Fruit fly (Drosophila melanogaster) whole organism, embryonic: ENCODE measurements around the gene CG31821.

Experiments used
- Awh ChIP-seq: fragments of 200-800 bp; sonication (Bioruptor generic); IDR thresholded peaks from 2 replicates; pipeline ENCODE4, ENCODE4 v1.3.6; 2022; ENCODE audit warnings: missing biosample characterization, missing genetic modification characterization
- BEAF-32 ChIP-seq: fragments of 200-800 bp; sonication (Bioruptor generic); optimal IDR thresholded peaks from 3 replicates; lab custom pipeline; 2017; ENCODE audit warnings: missing biosample characterization, missing genetic modification characterization, mild to moderate bottlenecking, moderate library complexity, missing genetic modification reagents
- CG10431 ChIP-seq: fragments of 200-800 bp; sonication (Bioruptor generic); optimal IDR thresholded peaks from 3 replicates; lab custom pipeline; 2018; ENCODE audit warnings: missing biosample characterization, mild to moderate bottlenecking, missing genetic modification characterization
- CG10543 ChIP-seq: fragments of 200-800 bp; sonication (Bioruptor generic); optimal IDR thresholded peaks from 3 replicates; lab custom pipeline; 2017; ENCODE audit warnings: missing biosample characterization, mild to moderate bottlenecking, missing genetic modification characterization, moderate library complexity
- CG10654 ChIP-seq: fragments of 200-800 bp; sonication (Bioruptor generic); optimal IDR thresholded peaks from 2 replicates; lab custom pipeline; 2016; ENCODE audit warnings: missing biosample characterization, missing genetic modification characterization
- CG1233 ChIP-seq: fragments of 200-800 bp; sonication (Bioruptor generic); optimal IDR thresholded peaks from 4 replicates; lab custom pipeline; 2018; ENCODE audit warnings: missing biosample characterization, mild to moderate bottlenecking, missing genetic modification characterization
- CG12659 ChIP-seq: fragments of 200-800 bp; sonication (Bioruptor generic); optimal IDR thresholded peaks from 3 replicates; lab custom pipeline; 2017; ENCODE audit warnings: mild to moderate bottlenecking, missing biosample characterization, missing genetic modification reagents, missing genetic modification characterization
- CG15011 ChIP-seq: fragments of 200-800 bp; sonication (Bioruptor generic); optimal IDR thresholded peaks from 3 replicates; lab custom pipeline; 2018; ENCODE audit warnings: missing biosample characterization, mild to moderate bottlenecking, missing genetic modification characterization
- CG1603 ChIP-seq: fragments of 200-800 bp; sonication (Bioruptor generic); optimal IDR thresholded peaks from 2 replicates; lab custom pipeline; 2019; ENCODE audit warnings: missing biosample characterization, mild to moderate bottlenecking, missing genetic modification characterization, moderate library complexity
- CG17328 ChIP-seq: fragments of 200-800 bp; sonication (Bioruptor generic); IDR thresholded peaks from 2 replicates; pipeline ENCODE4 v1.3.6; 2022; ENCODE audit warnings: missing biosample characterization, missing genetic modification characterization
- CG17385 ChIP-seq: fragments of 200-800 bp; sonication (Bioruptor generic); optimal IDR thresholded peaks from 3 replicates; lab custom pipeline; 2018; ENCODE audit warnings: missing biosample characterization, mild to moderate bottlenecking, missing genetic modification characterization
- CG3065 ChIP-seq: fragments of 200-800 bp; sonication (Bioruptor generic); optimal IDR thresholded peaks from 2 replicates; lab custom pipeline; 2016; ENCODE audit warnings: missing biosample characterization, missing genetic modification characterization
- CG42726 ChIP-seq: fragments of 200-800 bp; sonication (Bioruptor generic); IDR thresholded peaks from 2 replicates; pipeline ENCODE4 v1.3.6; 2022; ENCODE audit warnings: missing biosample characterization, missing genetic modification characterization; ENCODE audit not compliant: partially characterized antibody
- CG7357 ChIP-seq: fragments of 200-800 bp; sonication (Bioruptor generic); IDR thresholded peaks from 3 replicates; pipeline ENCODE4 v1.3.6; 2022; ENCODE audit warnings: missing biosample characterization, missing genetic modification characterization
- CG7963 ChIP-seq: fragments of 200-800 bp; sonication (Bioruptor generic); IDR thresholded peaks from 3 replicates; pipeline ENCODE4 v1.3.6; 2022; ENCODE audit warnings: missing biosample characterization, missing genetic modification characterization; ENCODE audit not compliant: partially characterized antibody
- CG8089 ChIP-seq: fragments of 200-800 bp; sonication (Bioruptor generic); optimal IDR thresholded peaks from 3 replicates; lab custom pipeline; 2016; ENCODE audit warnings: missing biosample characterization, missing genetic modification characterization
- CG8290 ChIP-seq, 3 experiments: fragments of 200-800 bp; sonication (Bioruptor generic); optimal IDR thresholded peaks; 2 replicates each; lab custom pipeline; 2016 to 2019; ENCODE audit warnings: missing biosample characterization in 3 of 3, missing genetic modification characterization in 3 of 3, mild to moderate bottlenecking in 2 of 3, moderate library complexity in 1 of 3
- CG8388 ChIP-seq: fragments of 200-800 bp; sonication (Bioruptor generic); optimal IDR thresholded peaks from 2 replicates; lab custom pipeline; 2019; ENCODE audit warnings: missing biosample characterization, mild to moderate bottlenecking, missing genetic modification characterization, moderate library complexity
- CG8765 ChIP-seq: fragments of 200-800 bp; sonication (Bioruptor generic); IDR thresholded peaks from 2 replicates; pipeline ENCODE4 v1.3.6; 2022; ENCODE audit warnings: missing biosample characterization, missing genetic modification characterization
- D19B ChIP-seq: fragments of 200-800 bp; sonication (Bioruptor generic); optimal IDR thresholded peaks from 2 replicates; lab custom pipeline; 2017; ENCODE audit warnings: missing biosample characterization, mild to moderate bottlenecking, missing genetic modification characterization
- Dip3 ChIP-seq: fragments of 200-800 bp; sonication (Bioruptor generic); optimal IDR thresholded peaks from 3 replicates; lab custom pipeline; 2016; ENCODE audit warnings: missing biosample characterization, missing genetic modification characterization
- Elba2 ChIP-seq: fragments of 200-800 bp; sonication (Bioruptor generic); optimal IDR thresholded peaks from 3 replicates; lab custom pipeline; 2016; ENCODE audit warnings: missing biosample characterization, missing genetic modification characterization
- Hand ChIP-seq: fragments of 200-800 bp; sonication (Bioruptor generic); optimal IDR thresholded peaks from 2 replicates; lab custom pipeline; 2017; ENCODE audit warnings: mild to moderate bottlenecking, missing biosample characterization, missing genetic modification reagents, missing genetic modification characterization
- Hr39 ChIP-seq: fragments of >200 bp; optimal IDR thresholded peaks from 2 replicates; lab custom pipeline; 2017
- Neu2 ChIP-seq: fragments of 200-800 bp; sonication (Bioruptor generic); optimal IDR thresholded peaks from 3 replicates; lab custom pipeline; 2016; ENCODE audit warnings: missing biosample characterization, missing genetic modification characterization, borderline replicate concordance
- Poxn ChIP-seq: fragments of 200-800 bp; sonication (Bioruptor generic); IDR thresholded peaks from 2 replicates; pipeline ENCODE4 v1.3.6; 2022; ENCODE audit warnings: missing biosample characterization, missing genetic modification characterization
- Spps ChIP-seq: fragments of 200-800 bp; sonication (Bioruptor generic); optimal IDR thresholded peaks from 2 replicates; lab custom pipeline; 2018; ENCODE audit warnings: missing biosample characterization, mild to moderate bottlenecking, missing genetic modification characterization
- gsb ChIP-seq: fragments of 200-800 bp; sonication (Bioruptor generic); IDR thresholded peaks from 2 replicates; pipeline ENCODE4 v1.3.6; 2022; ENCODE audit warnings: missing biosample characterization, missing genetic modification characterization
- lmd ChIP-seq: fragments of 200-800 bp; sonication (Bioruptor generic); IDR thresholded peaks from 2 replicates; pipeline ENCODE4 v1.3.6; 2022; ENCODE audit warnings: missing biosample characterization, missing genetic modification characterization
- lola ChIP-seq, 3 experiments: fragments of >200 bp in 2 of 3; fragments of 200-800 bp in 1 of 3; sonication (Bioruptor generic) in 1 of 3; optimal IDR thresholded peaks; 2 replicates each; lab custom pipeline; 2017 to 2019; ENCODE audit warnings: missing biosample characterization in 3 of 3, missing genetic modification characterization in 3 of 3, mild to moderate bottlenecking in 1 of 3, moderate library complexity in 1 of 3
- maf-S ChIP-seq: fragments of 200-800 bp; sonication (Bioruptor generic); optimal IDR thresholded peaks from 2 replicates; lab custom pipeline; 2016; ENCODE audit warnings: missing biosample characterization, missing genetic modification characterization
- nerfin-2 ChIP-seq: fragments of 200-800 bp; sonication (Bioruptor generic); IDR thresholded peaks from 2 replicates; pipeline ENCODE4 v1.3.6; 2022; ENCODE audit warnings: missing biosample characterization, missing genetic modification characterization; ENCODE audit not compliant: partially characterized antibody
- oc ChIP-seq: fragments of 200-800 bp; sonication (Bioruptor generic); optimal IDR thresholded peaks from 2 replicates; lab custom pipeline; 2018; ENCODE audit warnings: missing biosample characterization, mild to moderate bottlenecking, missing genetic modification characterization, moderate library complexity
- pan ChIP-seq, 4 experiments: fragments of >200 bp in 3 of 4; fragments of 200-800 bp in 1 of 4; sonication (Bioruptor generic) in 1 of 4; optimal IDR thresholded peaks in 3 of 4; IDR thresholded peaks in 1 of 4; 2 replicates each; pipeline versions ENCODE4 v1.3.6 to Lab custom; 2017 to 2022; ENCODE audit warnings: missing biosample characterization in 2 of 4, missing genetic modification characterization in 2 of 4, mixed read lengths in 1 of 4
- pb ChIP-seq: fragments of 200-800 bp; sonication (Bioruptor generic); optimal IDR thresholded peaks from 3 replicates; lab custom pipeline; 2016; ENCODE audit warnings: missing biosample characterization, missing genetic modification characterization
- salm ChIP-seq: fragments of 200-800 bp; sonication (Bioruptor generic); optimal IDR thresholded peaks from 2 replicates; lab custom pipeline; 2018; ENCODE audit warnings: missing biosample characterization, mild to moderate bottlenecking, missing genetic modification characterization
- shn ChIP-seq: fragments of 200-800 bp; sonication (Bioruptor generic); optimal IDR thresholded peaks from 3 replicates; lab custom pipeline; 2016; ENCODE audit warnings: missing biosample characterization, missing genetic modification characterization
- stwl ChIP-seq: fragments of 200-800 bp; sonication (Bioruptor generic); optimal IDR thresholded peaks from 3 replicates; lab custom pipeline; 2018; ENCODE audit warnings: missing biosample characterization, mild to moderate bottlenecking, missing genetic modification characterization, moderate library complexity
- sug ChIP-seq: fragments of 200-800 bp; optimal IDR thresholded peaks from 2 replicates; lab custom pipeline; 2019; ENCODE audit warnings: missing biosample characterization, mild to moderate bottlenecking, missing genetic modification characterization, moderate library complexity
- tgo ChIP-seq: fragments of 200-800 bp; sonication (Bioruptor generic); IDR thresholded peaks from 3 replicates; pipeline ENCODE4 v1.3.6; 2022; ENCODE audit warnings: missing biosample characterization, missing genetic modification characterization
- twi ChIP-seq: fragments of 200-800 bp; optimal IDR thresholded peaks from 2 replicates; lab custom pipeline; 2019; ENCODE audit warnings: missing biosample characterization, mild to moderate bottlenecking, missing genetic modification characterization, moderate library complexity
- tx ChIP-seq: fragments of 200-800 bp; sonication (Bioruptor generic); optimal IDR thresholded peaks from 2 replicates; lab custom pipeline; 2016; ENCODE audit warnings: missing biosample characterization, missing genetic modification characterization
- unc-4 ChIP-seq: fragments of 200-800 bp; sonication (Bioruptor generic); IDR thresholded peaks from 2 replicates; pipeline ENCODE4 v1.3.6; 2022; ENCODE audit warnings: missing biosample characterization, missing genetic modification characterization; ENCODE audit not compliant: partially characterized antibody
- vnd ChIP-seq: fragments of 200-800 bp; sonication (Bioruptor generic); IDR thresholded peaks from 3 replicates; pipeline ENCODE4 v1.3.6; 2022; ENCODE audit warnings: missing biosample characterization, missing genetic modification characterization; ENCODE audit not compliant: partially characterized antibody

The CG31821 gene

dm6 chr2L:15908496-15909276, 6.5 kb upstream of the CG31821 start (continued):
- no peak for TF ChIP-seq BEAF-32 (GFP tag; lab: Kevin White, UChicago)
- TF ChIP-seq lmd, result no peak; the same call in 1 of the 2 replicates
- TF ChIP-seq nerfin-2 (GFP tag; lab: Robert Waterston, UW), result 0 out of 2 replicates have a peak, but pooled peaks have one; percentile 17
- TF ChIP-seq CG10654 (GFP tag; lab: Kevin White, UChicago), result no peak
- TF ChIP-seq sug (tag; lab: Kevin White, UChicago), result peak; percentile 93
- TF ChIP-seq maf-S (GFP tag; lab: Kevin White, UChicago), result no peak
- no peak for TF ChIP-seq Poxn (GFP tag; lab: Robert Waterston, UW)
- no peak for TF ChIP-seq shn (GFP tag; lab: Kevin White, UChicago)
- peak; percentile 24 for TF ChIP-seq CG1233 (GFP tag; lab: Kevin White, UChicago)
- TF ChIP-seq Elba2 (GFP tag; lab: Kevin White, UChicago), result no peak
- no peak for TF ChIP-seq vnd (GFP tag; lab: Robert Waterston, UW)
- no peak; the same call in 1 of the 2 replicates for TF ChIP-seq CG17328 (GFP tag; lab: Robert Waterston, UW)
- peak; percentile 55 for TF ChIP-seq salm (tag; lab: Kevin White, UChicago)
- no peak for TF ChIP-seq CG15011 (GFP tag; lab: Kevin White, UChicago)
- TF ChIP-seq Awh, result no peak
- peak; percentile 50 for TF ChIP-seq CG17385 (GFP tag; lab: Kevin White, UChicago)
- TF ChIP-seq pan (optimal IDR thresholded peaks at IDR 0.05; lab: Kevin White, UChicago), result no peak
- peak in 1 of 2 experiments; percentile 62 for TF ChIP-seq pan (GFP tag; optimal IDR thresholded peaks at IDR 0.05 in 1 of 2, IDR thresholded peaks at IDR 0.05 in 1 of 2)
- no peak for TF ChIP-seq gsb (GFP tag; lab: Robert Waterston, UW)
- no peak for TF ChIP-seq CG8290 (GFP tag; optimal IDR thresholded peaks at IDR 0.05; lab: Kevin White, UChicago)
- peak in 1 of 2 experiments; percentile 10 for TF ChIP-seq CG8290 (tag; optimal IDR thresholded peaks at IDR 0.05; lab: Kevin White, UChicago)
- no peak for TF ChIP-seq Dip3 (GFP tag; lab: Kevin White, UChicago)
- TF ChIP-seq stwl (tag; lab: Kevin White, UChicago), result no peak
- TF ChIP-seq unc-4 (GFP tag; lab: Robert Waterston, UW), result 0 out of 2 replicates have a peak, but pooled peaks have one; percentile 20
- peak in 1 of 3 experiments; percentile 43 for TF ChIP-seq lola (GFP tag; optimal IDR thresholded peaks at IDR 0.05; lab: Kevin White, UChicago)
- peak; percentile 22 for TF ChIP-seq oc
- TF ChIP-seq CG7357, result no peak
- TF ChIP-seq tgo, result peak; percentile 56
- peak; percentile 44 for TF ChIP-seq CG12659
- peak; percentile 72 for TF ChIP-seq CG8388
- TF ChIP-seq CG8089 (GFP tag; lab: Kevin White, UChicago), result no peak
- TF ChIP-seq Hand (GFP tag; lab: Kevin White, UChicago), result no peak
- no peak for TF ChIP-seq CG1603 (tag; lab: Kevin White, UChicago)
- TF ChIP-seq CG10543, result peak; percentile 91
- TF ChIP-seq CG3065, result no peak
- peak; percentile 20 for TF ChIP-seq Spps
- TF ChIP-seq tx, result no peak
- no peak for TF ChIP-seq pb (GFP tag; lab: Kevin White, UChicago)
- TF ChIP-seq CG7963 (GFP tag; lab: Robert Waterston, UW), result no peak
- no peak for TF ChIP-seq D19B (GFP tag; lab: Kevin White, UChicago)
- no peak for TF ChIP-seq Neu2 (GFP tag; lab: Kevin White, UChicago)
- TF ChIP-seq CG10431, result peak; percentile 84
- TF ChIP-seq twi (tag; lab: Kevin White, UChicago), result peak; percentile 26
- TF ChIP-seq CG8765 (GFP tag; lab: Robert Waterston, UW), result no peak
- TF ChIP-seq CG42726, result no peak
- TF ChIP-seq Hr39 (lab: Kevin White, UChicago), result no peak
- TF ChIP-seq, all 482 proteins: peak for 202
